Fruit fly (Drosophila melanogaster) whole organism, embryonic: ENCODE data around the gene orion.

Source experiments
- Abd-B ChIP-seq: fragments of 200-800 bp; sonication (Bioruptor generic); optimal IDR thresholded peaks from 2 replicates; lab custom pipeline; 2018; ENCODE audit warnings: missing biosample characterization, mild to moderate bottlenecking, missing genetic modification characterization, moderate library complexity
- Adf1 ChIP-seq: fragments of 200-800 bp; sonication (Bioruptor generic); IDR thresholded peaks from 2 replicates; pipeline ENCODE4 v1.3.6; 2022; ENCODE audit warnings: missing biosample characterization, missing genetic modification characterization
- Blimp-1 ChIP-seq: fragments of 200-800 bp; sonication (Bioruptor generic); optimal IDR thresholded peaks from 3 replicates; lab custom pipeline; 2018; ENCODE audit warnings: missing biosample characterization, missing genetic modification characterization, mild to moderate bottlenecking, moderate library complexity, missing genetic modification reagents
- Bteb2 ChIP-seq: fragments of 200-800 bp; sonication (Bioruptor generic); optimal IDR thresholded peaks from 2 replicates; lab custom pipeline; 2016; ENCODE audit warnings: missing biosample characterization, missing genetic modification characterization
- CG10267 ChIP-seq: fragments of 200-800 bp; sonication (Bioruptor generic); optimal IDR thresholded peaks from 2 replicates; lab custom pipeline; 2018; ENCODE audit warnings: missing biosample characterization, mild to moderate bottlenecking, missing genetic modification characterization, moderate library complexity
- CG10565 ChIP-seq: fragments of 200-800 bp; sonication (Bioruptor generic); optimal IDR thresholded peaks from 3 replicates; lab custom pipeline; 2016; ENCODE audit warnings: missing biosample characterization, mild to moderate bottlenecking, missing genetic modification characterization
- CG11247 ChIP-seq: fragments of 200-800 bp; sonication (Bioruptor generic); IDR thresholded peaks from 2 replicates; pipeline ENCODE4 v1.3.6; 2022; ENCODE audit warnings: missing biosample characterization, missing genetic modification characterization
- CG11695 ChIP-seq: fragments of 200-800 bp; sonication (Bioruptor generic); IDR thresholded peaks from 3 replicates; pipeline ENCODE4 v1.3.6; 2022; ENCODE audit warnings: missing biosample characterization, missing genetic modification characterization
- CG13123 ChIP-seq: fragments of 200-800 bp; sonication (Bioruptor generic); optimal IDR thresholded peaks from 2 replicates; lab custom pipeline; 2016; ENCODE audit warnings: missing biosample characterization, missing genetic modification characterization
- CG13624 ChIP-seq: fragments of 200-800 bp; sonication (Bioruptor generic); optimal IDR thresholded peaks from 2 replicates; lab custom pipeline; 2016; ENCODE audit warnings: missing biosample characterization, missing genetic modification characterization
- CG15601 ChIP-seq: fragments of 200-800 bp; sonication (Bioruptor generic); optimal IDR thresholded peaks from 3 replicates; lab custom pipeline; 2019; ENCODE audit warnings: missing biosample characterization, mild to moderate bottlenecking, missing genetic modification characterization, moderate library complexity
- CG2712 ChIP-seq: fragments of 200-800 bp; optimal IDR thresholded peaks from 3 replicates; lab custom pipeline; 2019; ENCODE audit warnings: missing biosample characterization, mild to moderate bottlenecking, missing genetic modification characterization, moderate library complexity
- CG33557 ChIP-seq: fragments of 200-800 bp; sonication (Bioruptor generic); optimal IDR thresholded peaks from 2 replicates; lab custom pipeline; 2019; ENCODE audit warnings: missing biosample characterization, mild to moderate bottlenecking, missing genetic modification characterization, moderate library complexity
- CG3838 ChIP-seq: fragments of 200-800 bp; sonication (Bioruptor generic); optimal IDR thresholded peaks from 3 replicates; lab custom pipeline; 2016; ENCODE audit warnings: missing biosample characterization, missing genetic modification characterization
- CG4707 ChIP-seq: fragments of 200-800 bp; sonication (Bioruptor generic); optimal IDR thresholded peaks from 2 replicates; lab custom pipeline; 2018; ENCODE audit warnings: missing biosample characterization, mild to moderate bottlenecking, missing genetic modification characterization, moderate library complexity
- CG7372 ChIP-seq: fragments of 200-800 bp; sonication (Bioruptor generic); IDR thresholded peaks from 2 replicates; pipeline ENCODE4 v1.3.6; 2022; ENCODE audit warnings: missing biosample characterization, missing genetic modification characterization
- CG8944 ChIP-seq: fragments of 200-800 bp; sonication (Bioruptor generic); optimal IDR thresholded peaks from 3 replicates; lab custom pipeline; 2016; ENCODE audit warnings: missing biosample characterization, missing genetic modification characterization
- CG9817 ChIP-seq: fragments of 200-800 bp; sonication (Bioruptor generic); optimal IDR thresholded peaks from 2 replicates; lab custom pipeline; 2018; ENCODE audit warnings: missing biosample characterization, mild to moderate bottlenecking, missing genetic modification characterization, moderate library complexity
- Dek ChIP-seq: fragments of 200-800 bp; sonication (Bioruptor generic); optimal IDR thresholded peaks from 3 replicates; lab custom pipeline; 2019; ENCODE audit warnings: missing biosample characterization, mild to moderate bottlenecking, missing genetic modification characterization, moderate library complexity
- HmgZ ChIP-seq: fragments of 200-800 bp; sonication (Bioruptor generic); optimal IDR thresholded peaks from 2 replicates; lab custom pipeline; 2018; ENCODE audit warnings: missing biosample characterization, mild to moderate bottlenecking, missing genetic modification characterization
- Hr51 ChIP-seq, 2 experiments: fragments of 200-800 bp; sonication (Bioruptor generic); optimal IDR thresholded peaks; 2 replicates in 1 of 2; 3 replicates in 1 of 2; lab custom pipeline; 2016 to 2018; ENCODE audit warnings: missing biosample characterization in 2 of 2, missing genetic modification characterization in 2 of 2, mild to moderate bottlenecking in 1 of 2, moderate library complexity in 1 of 2
- NfI ChIP-seq: fragments of 200-800 bp; sonication (Bioruptor generic); optimal IDR thresholded peaks from 3 replicates; lab custom pipeline; 2018; ENCODE audit warnings: missing biosample characterization, mild to moderate bottlenecking, missing genetic modification characterization, moderate library complexity
- Ptx1 ChIP-seq: fragments of 200-800 bp; sonication (Bioruptor generic); IDR thresholded peaks from 2 replicates; pipeline ENCODE4 v1.3.6; 2022; ENCODE audit warnings: missing biosample characterization, missing genetic modification characterization
- Rfx ChIP-seq: fragments of 200-800 bp; sonication (Bioruptor generic); IDR thresholded peaks from 2 replicates; pipeline ENCODE4 v1.3.6; 2022; ENCODE audit warnings: missing biosample characterization, missing genetic modification characterization
- Sry-β ChIP-seq: fragments of 200-800 bp; sonication (Bioruptor generic); optimal IDR thresholded peaks from 2 replicates; lab custom pipeline; 2018; ENCODE audit warnings: missing biosample characterization, mild to moderate bottlenecking, missing genetic modification characterization, moderate library complexity
- amos ChIP-seq: fragments of 200-800 bp; sonication (Bioruptor generic); IDR thresholded peaks from 2 replicates; pipeline ENCODE4 v1.3.6; 2022; ENCODE audit warnings: missing biosample characterization, missing genetic modification characterization; ENCODE audit not compliant: partially characterized antibody
- bbx ChIP-seq: fragments of 200-800 bp; sonication (Bioruptor generic); IDR thresholded peaks from 2 replicates; pipeline ENCODE4 v1.3.6; 2022; ENCODE audit warnings: missing biosample characterization, missing genetic modification characterization; ENCODE audit not compliant: partially characterized antibody
- bsh ChIP-seq, 2 experiments: fragments of 200-800 bp; sonication (Bioruptor generic); optimal IDR thresholded peaks; 2 replicates each; lab custom pipeline; 2017 to 2018; ENCODE audit warnings: mild to moderate bottlenecking in 2 of 2, missing biosample characterization in 2 of 2, missing genetic modification characterization in 2 of 2, moderate library complexity in 1 of 2
- cato ChIP-seq: fragments of 200-800 bp; sonication (Bioruptor generic); optimal IDR thresholded peaks from 2 replicates; lab custom pipeline; 2016; ENCODE audit warnings: missing biosample characterization, missing genetic modification characterization, borderline replicate concordance
- corto ChIP-seq: fragments of 200-800 bp; sonication (Bioruptor generic); optimal IDR thresholded peaks from 2 replicates; lab custom pipeline; 2016; ENCODE audit warnings: missing biosample characterization, mild to moderate bottlenecking, missing genetic modification characterization, moderate library complexity
- crc ChIP-seq: fragments of 200-800 bp; sonication (Bioruptor generic); optimal IDR thresholded peaks from 2 replicates; lab custom pipeline; 2016; ENCODE audit warnings: missing biosample characterization, missing genetic modification characterization
- dmrt11E ChIP-seq: fragments of 200-800 bp; sonication (Bioruptor generic); optimal IDR thresholded peaks from 3 replicates; lab custom pipeline; 2018; ENCODE audit warnings: missing biosample characterization, mild to moderate bottlenecking, missing genetic modification characterization, moderate library complexity
- dpn ChIP-seq, 2 experiments: fragments of 200-800 bp; sonication (Bioruptor generic); optimal IDR thresholded peaks; 3 replicates each; lab custom pipeline; 2016; ENCODE audit warnings: missing biosample characterization in 2 of 2, missing genetic modification characterization in 2 of 2
- gce ChIP-seq: fragments of 200-800 bp; sonication (Bioruptor generic); IDR thresholded peaks from 3 replicates; pipeline ENCODE4 v1.3.6; 2022; ENCODE audit warnings: missing biosample characterization, missing genetic modification characterization
- gsb ChIP-seq: fragments of 200-800 bp; sonication (Bioruptor generic); IDR thresholded peaks from 2 replicates; pipeline ENCODE4 v1.3.6; 2022; ENCODE audit warnings: missing biosample characterization, missing genetic modification characterization
- h ChIP-seq: fragments of >200 bp; optimal IDR thresholded peaks from 2 replicates; lab custom pipeline; 2017
- ham ChIP-seq: fragments of 200-800 bp; sonication (Bioruptor generic); IDR thresholded peaks from 2 replicates; pipeline ENCODE4 v1.3.6; 2022; ENCODE audit warnings: missing biosample characterization, missing genetic modification characterization
- kah ChIP-seq: fragments of 200-800 bp; sonication (Bioruptor generic); optimal IDR thresholded peaks from 2 replicates; lab custom pipeline; 2018; ENCODE audit warnings: missing biosample characterization, mild to moderate bottlenecking, missing genetic modification characterization
- ken ChIP-seq: fragments of 200-800 bp; sonication (Bioruptor generic); IDR thresholded peaks from 3 replicates; pipeline ENCODE4 v1.3.6; 2022; ENCODE audit warnings: missing biosample characterization, missing genetic modification characterization
- klu ChIP-seq: fragments of 200-800 bp; sonication (Bioruptor generic); IDR thresholded peaks from 2 replicates; pipeline ENCODE4 v1.3.6; 2022; ENCODE audit warnings: missing biosample characterization, missing genetic modification characterization
- pb ChIP-seq: fragments of 200-800 bp; sonication (Bioruptor generic); optimal IDR thresholded peaks from 3 replicates; lab custom pipeline; 2016; ENCODE audit warnings: missing biosample characterization, missing genetic modification characterization
- pnt ChIP-seq: fragments of 200-800 bp; sonication (Bioruptor generic); optimal IDR thresholded peaks from 3 replicates; lab custom pipeline; 2016; ENCODE audit warnings: missing biosample characterization, missing genetic modification characterization
- rib ChIP-seq: fragments of 200-800 bp; sonication (Bioruptor generic); IDR thresholded peaks from 2 replicates; pipeline ENCODE4 v1.3.6; 2022; ENCODE audit warnings: missing biosample characterization, missing genetic modification characterization
- shn ChIP-seq: fragments of 200-800 bp; sonication (Bioruptor generic); optimal IDR thresholded peaks from 3 replicates; lab custom pipeline; 2016; ENCODE audit warnings: missing biosample characterization, missing genetic modification characterization
- sisA ChIP-seq: fragments of 200-800 bp; sonication (Bioruptor generic); IDR thresholded peaks from 2 replicates; pipeline ENCODE4 v1.3.6; 2022; ENCODE audit warnings: missing biosample characterization, missing genetic modification characterization
- tll ChIP-seq, 2 experiments: fragments of 200-800 bp in 1 of 2; fragments of >200 bp in 1 of 2; sonication (Bioruptor generic) in 1 of 2; optimal IDR thresholded peaks; 2 replicates each; lab custom pipeline; 2017 to 2019; ENCODE audit warnings: missing biosample characterization in 2 of 2, missing genetic modification characterization in 2 of 2, mild to moderate bottlenecking in 1 of 2, moderate library complexity in 1 of 2
- unpg ChIP-seq: fragments of 200-800 bp; sonication (Bioruptor generic); optimal IDR thresholded peaks from 3 replicates; lab custom pipeline; 2018; ENCODE audit warnings: missing biosample characterization, mild to moderate bottlenecking, missing genetic modification characterization, moderate library complexity
- vfl ChIP-seq: fragments of 200-800 bp; sonication (Bioruptor generic); optimal IDR thresholded peaks from 2 replicates; lab custom pipeline; 2016; ENCODE audit warnings: missing biosample characterization, missing genetic modification characterization
- zen ChIP-seq: fragments of 200-800 bp; sonication (Bioruptor generic); optimal IDR thresholded peaks from 3 replicates; lab custom pipeline; 2018; ENCODE audit warnings: missing biosample characterization, mild to moderate bottlenecking, missing genetic modification characterization, moderate library complexity

Gene orion

dm6 chrX:7933210-7933915, 13.3 kb downstream of the orion start, which contains the start of the genes Dhdds and RpS14a (continued):
- TF ChIP-seq Ptx1 (GFP tag; lab: Robert Waterston, UW) (no peak), corto (GFP tag; lab: Kevin White, UChicago) (no peak), CG13624 (GFP tag; lab: Kevin White, UChicago) (peak; percentile 50), CG11247 (GFP tag; lab: Robert Waterston, UW) (no peak), vfl (GFP tag; lab: Kevin White, UChicago) (peak; percentile 18), Hr51 (GFP tag; optimal IDR thresholded peaks at IDR 0.05; lab: Kevin White, UChicago) (peak; percentile 43 to 54), Sry-β (GFP tag; lab: Kevin White, UChicago) (no peak), dmrt11E (tag; lab: Kevin White, UChicago) (peak; percentile 54), CG13123 (GFP tag; lab: Kevin White, UChicago) (no peak), gce (GFP tag; lab: Robert Waterston, UW) (no peak), shn (GFP tag; lab: Kevin White, UChicago) (peak; percentile 4), pb (peak; percentile 31), Rfx (peak; percentile 53), Abd-B (GFP tag; lab: Kevin White, UChicago) (no peak), Bteb2 (GFP tag; lab: Kevin White, UChicago) (peak; percentile 30), rib (no peak), bbx (GFP tag; lab: Robert Waterston, UW) (peak; percentile 58), gsb (GFP tag; lab: Robert Waterston, UW) (no peak), zen (peak; percentile 25), h (lab: Kevin White, UChicago) (no peak), ham (GFP tag; lab: Robert Waterston, UW) (no peak), CG8944 (GFP tag; lab: Kevin White, UChicago) (no peak), CG4707 (GFP tag; lab: Kevin White, UChicago) (peak; percentile 38), unpg (GFP tag; lab: Kevin White, UChicago) (peak; percentile 50), sisA (GFP tag; lab: Robert Waterston, UW) (no peak), HmgZ (tag; lab: Kevin White, UChicago) (no peak), CG15601 (tag; lab: Kevin White, UChicago) (peak; percentile 74), CG33557 (GFP tag; lab: Kevin White, UChicago) (peak; percentile 63), CG7372 (GFP tag; lab: Robert Waterston, UW) (no peak), Blimp-1 (no peak), crc (GFP tag; lab: Kevin White, UChicago) (no peak), bsh (GFP tag; optimal IDR thresholded peaks at IDR 0.05; lab: Kevin White, UChicago) (peak in 1 of 2 experiments; percentile 25), CG2712 (tag; lab: Kevin White, UChicago) (peak; percentile 66), pnt (GFP tag; lab: Kevin White, UChicago) (no peak), CG11695 (GFP tag; lab: Robert Waterston, UW) (0 out of 3 replicates have a peak, but pooled peaks have one; percentile 17), CG9817 (tag; lab: Kevin White, UChicago) (no peak), klu (GFP tag; lab: Robert Waterston, UW) (no peak; the same call in 1 of the 2 replicates), CG3838 (peak; percentile 22), dpn (GFP tag; optimal IDR thresholded peaks at IDR 0.05; lab: Kevin White, UChicago) (peak; percentile 33 to 59), cato (GFP tag; lab: Kevin White, UChicago) (peak; percentile 43), CG10565 (no peak), Adf1 (GFP tag; lab: Robert Waterston, UW) (no peak), NfI (GFP tag; lab: Kevin White, UChicago) (peak; percentile 75), Dek (tag; lab: Kevin White, UChicago) (no peak), kah (GFP tag; lab: Kevin White, UChicago) (peak; percentile 33), ken (peak; percentile 4; the same call in 1 of the 3 replicates), tll (GFP tag; optimal IDR thresholded peaks at IDR 0.05; lab: Kevin White, UChicago) (peak; percentile 19 to 85), amos (peak; percentile 75), CG10267 (tag; lab: Kevin White, UChicago) (peak; percentile 71)
